Worm (Caenorhabditis elegans): ENCODE data around the gene baf-1.

baf-1 gene

ce11 chrIII:9501072-9501471 lies 33.8 kb downstream of the baf-1 start:
- TF ChIP-seq pha-4 (tag; optimal IDR thresholded peaks at IDR 0.05) (no peak), fkh-10 (GFP tag; optimal IDR thresholded peaks at IDR 0.05) (no peak), C38D4.7 (GFP tag; optimal IDR thresholded peaks at IDR 0.05) (no peak), hlh-13 (GFP tag; optimal IDR thresholded peaks at IDR 0.05) (no peak), lim-6 (tag; optimal IDR thresholded peaks at IDR 0.05) (no peak), ama-1 (optimal IDR thresholded peaks at IDR 0.05) (no peak), ceh-2 (tag; optimal IDR thresholded peaks at IDR 0.05) (no peak), hlh-30 (tag; optimal IDR thresholded peaks at IDR 0.05; ENCODE audit: insufficient read depth) (no peak), sox-2 (GFP tag; IDR thresholded peaks at IDR 0.05) (no peak), dve-1 (tag; optimal IDR thresholded peaks at IDR 0.05) (no peak), pax-1 (tag; optimal IDR thresholded peaks at IDR 0.05) (no peak), nfya-1 (tag; optimal IDR thresholded peaks at IDR 0.05) (no peak), ets-4 (tag; optimal IDR thresholded peaks at IDR 0.05) (no peak), pqm-1 (tag; optimal IDR thresholded peaks at IDR 0.05) (no peak), ceh-18 (tag; optimal IDR thresholded peaks at IDR 0.05) (no peak), Y22D7AL.16 (tag; optimal IDR thresholded peaks at IDR 0.05) (no peak), ceh-45 (GFP tag; IDR thresholded peaks at IDR 0.05) (no peak), madf-2 (tag; optimal IDR thresholded peaks at IDR 0.05) (no peak), zip-5 (tag; optimal IDR thresholded peaks at IDR 0.05) (no peak)

- no peak for TF ChIP-seq rnt-1 (tag; optimal IDR thresholded peaks at IDR 0.05)
- no peak for TF ChIP-seq sox-2 (GFP tag; IDR thresholded peaks at IDR 0.05)
- no peak for TF ChIP-seq sox-4 (tag; optimal IDR thresholded peaks at IDR 0.05)
- TF ChIP-seq npax-4 (tag; optimal IDR thresholded peaks at IDR 0.05): no peak
- no peak for TF ChIP-seq pha-4 (tag; optimal IDR thresholded peaks at IDR 0.05)
- TF ChIP-seq gmeb-2 (tag; optimal IDR thresholded peaks at IDR 0.05): no peak
- TF ChIP-seq ceh-18 (tag; optimal IDR thresholded peaks at IDR 0.05): no peak
- no peak for TF ChIP-seq elt-4 (tag; optimal IDR thresholded peaks at IDR 0.05)
- TF ChIP-seq pat-9 (tag; optimal IDR thresholded peaks at IDR 0.05): no peak
- TF ChIP-seq ceh-19 (GFP tag; optimal IDR thresholded peaks at IDR 0.05): no peak
- TF ChIP-seq fax-1 (tag; optimal IDR thresholded peaks at IDR 0.05): no peak
- TF ChIP-seq F13H6.1 (tag; optimal IDR thresholded peaks at IDR 0.05): no peak
- TF ChIP-seq ceh-34 (tag; optimal IDR thresholded peaks at IDR 0.05): no peak
- TF ChIP-seq ref-2 (tag; optimal IDR thresholded peaks at IDR 0.05): no peak
- no peak for TF ChIP-seq eyg-1 (tag; optimal IDR thresholded peaks at IDR 0.05)
- TF ChIP-seq K09A11.1 (tag; optimal IDR thresholded peaks at IDR 0.05; ENCODE audit: insufficient read depth): no peak
- TF ChIP-seq unc-55 (GFP tag; optimal IDR thresholded peaks at IDR 0.05): no peak
- no peak for TF ChIP-seq lin-11 (tag; optimal IDR thresholded peaks at IDR 0.05)
- TF ChIP-seq ttx-3 (tag; optimal IDR thresholded peaks at IDR 0.05): no peak
These were observed 35.0 kb downstream of the baf-1 start for ce11 chrIII:9502155-9502714.

ce11 chrIII:9504347-9504746 lies 37.1 kb downstream of the baf-1 start:
- TF ChIP-seq ahr-1 (tag; optimal IDR thresholded peaks at IDR 0.05) (no peak), pax-1 (tag; optimal IDR thresholded peaks at IDR 0.05) (no peak), sox-4 (tag; optimal IDR thresholded peaks at IDR 0.05) (no peak), nfya-1 (tag; optimal IDR thresholded peaks at IDR 0.05) (no peak), ceh-24 (tag; optimal IDR thresholded peaks at IDR 0.05) (no peak), ceh-19 (GFP tag; optimal IDR thresholded peaks at IDR 0.05) (no peak), madf-2 (tag; optimal IDR thresholded peaks at IDR 0.05) (no peak), pat-9 (tag; optimal IDR thresholded peaks at IDR 0.05) (no peak), ama-1 (optimal IDR thresholded peaks at IDR 0.05) (no peak), hlh-8 (tag; optimal IDR thresholded peaks at IDR 0.05) (no peak)

ce11 chrIII:9507799-9508198 lies 40.5 kb downstream of the baf-1 start, which contains the start of gene vha-14:
Gene vha-14, plus strand, starts transcription at chrIII:9508100.
- TF ChIP-seq ceh-30 (tag; optimal IDR thresholded peaks at IDR 0.05): no peak
- TF ChIP-seq hlh-30 (tag; optimal IDR thresholded peaks at IDR 0.05; ENCODE audit: insufficient read depth): peak; percentile 79
- no peak for TF ChIP-seq unc-86 (tag; optimal IDR thresholded peaks at IDR 0.05)
- TF ChIP-seq pqm-1 (tag; optimal IDR thresholded peaks at IDR 0.05): no peak
- TF ChIP-seq mec-3 (tag; optimal IDR thresholded peaks at IDR 0.05; ENCODE audit: borderline replicate concordance): no peak
- TF ChIP-seq unc-3 (GFP tag; conservative IDR thresholded peaks at IDR 0.05): no peak
- TF ChIP-seq unc-3 (tag; optimal IDR thresholded peaks at IDR 0.05): no peak
- peak; percentile 40 for TF ChIP-seq nfya-1 (tag; optimal IDR thresholded peaks at IDR 0.05)

Data from whole organism, late embryonic.